Worm (Caenorhabditis elegans) whole organism, L3 larva: Measurements from ENCODE around the gene sams-3.

Experiments
- aly-2 ChIP-seq: fragments of 150-350 bp; optimal IDR thresholded peaks from 2 replicates; lab custom pipeline; 2014; ENCODE audit warnings: missing biosample characterization, missing genetic modification characterization
- ceh-28 ChIP-seq: fragments of 150-350 bp; optimal IDR thresholded peaks from 2 replicates; lab custom pipeline; 2014; ENCODE audit warnings: missing biosample characterization, missing genetic modification reagents, missing genetic modification characterization
- ceh-82 ChIP-seq: fragments of 150-350 bp; optimal IDR thresholded peaks from 2 replicates; lab custom pipeline; 2014; ENCODE audit warnings: missing biosample characterization, missing genetic modification characterization
- ceh-9 ChIP-seq: sonication (generic microtip); optimal IDR thresholded peaks from 2 replicates; lab custom pipeline; 2018; ENCODE audit warnings: missing biosample characterization, missing genetic modification characterization
- daf-12 ChIP-seq: fragments of 150-350 bp; optimal IDR thresholded peaks from 2 replicates; lab custom pipeline; 2014; ENCODE audit warnings: missing biosample characterization, missing genetic modification reagents, missing genetic modification characterization
- egl-27 ChIP-seq: sonication (generic microtip); optimal IDR thresholded peaks from 4 replicates; lab custom pipeline; 2017; ENCODE audit warnings: missing biosample characterization, missing genetic modification reagents, missing genetic modification characterization
- egl-5 ChIP-seq: fragments of 150-350 bp; optimal IDR thresholded peaks from 2 replicates; lab custom pipeline; 2017; ENCODE audit warnings: missing biosample characterization, missing genetic modification reagents, missing genetic modification characterization, inconsistent platforms
- elt-2 ChIP-seq: sonication (generic microtip); optimal IDR thresholded peaks from 2 replicates; lab custom pipeline; 2016; ENCODE audit warnings: missing genetic modification reagents, mild to moderate bottlenecking, missing genetic modification characterization, missing compliant biosample characterization
- elt-3 ChIP-seq, 3 experiments: fragments of 150-350 bp in 1 of 3; sonication (generic microtip) in 2 of 3; optimal IDR thresholded peaks; 2 replicates in 2 of 3; 4 replicates in 1 of 3; lab custom pipeline; 2014 to 2017; ENCODE audit warnings: missing biosample characterization in 3 of 3, missing genetic modification characterization in 3 of 3
- eor-1 ChIP-seq, 2 experiments: fragments of 150-350 bp; optimal IDR thresholded peaks; 2 replicates each; lab custom pipeline; 2014 to 2018; ENCODE audit warnings: missing biosample characterization in 2 of 2, missing genetic modification characterization in 2 of 2
- fkh-2 ChIP-seq: fragments of 150-350 bp; optimal IDR thresholded peaks from 2 replicates; lab custom pipeline; 2014; ENCODE audit warnings: missing biosample characterization, missing genetic modification reagents, missing genetic modification characterization
- fos-1 ChIP-seq: fragments of 150-350 bp; optimal IDR thresholded peaks from 2 replicates; lab custom pipeline; 2014; ENCODE audit warnings: missing biosample characterization, missing genetic modification characterization
- hmg-11 ChIP-seq: sonication (generic microtip); optimal IDR thresholded peaks from 2 replicates; lab custom pipeline; 2016; ENCODE audit warnings: missing genetic modification characterization, missing compliant biosample characterization
- jun-1 ChIP-seq: fragments of 150-350 bp; optimal IDR thresholded peaks from 2 replicates; lab custom pipeline; 2014; ENCODE audit warnings: missing biosample characterization, missing genetic modification reagents, missing genetic modification characterization
- lsy-12 ChIP-seq: sonication (generic microtip); optimal IDR thresholded peaks from 2 replicates; lab custom pipeline; 2016; ENCODE audit warnings: mild to moderate bottlenecking, missing genetic modification characterization, missing compliant biosample characterization
- mdl-1 ChIP-seq: fragments of 150-350 bp; optimal IDR thresholded peaks from 2 replicates; lab custom pipeline; 2014; ENCODE audit warnings: missing biosample characterization, missing genetic modification characterization
- mml-1 ChIP-seq: fragments of 150-350 bp; sonication (generic microtip); optimal IDR thresholded peaks from 3 replicates; lab custom pipeline; 2014; ENCODE audit warnings: missing biosample characterization, missing genetic modification characterization
- nfya-1 ChIP-seq: sonication (generic microtip); optimal IDR thresholded peaks from 2 replicates; lab custom pipeline; 2017; ENCODE audit warnings: missing genetic modification characterization, mild to moderate bottlenecking, missing compliant biosample characterization, antibody characterized with exemption, moderate library complexity; ENCODE audit not compliant: insufficient read depth
- nhr-12 ChIP-seq: fragments of 150-350 bp; optimal IDR thresholded peaks from 2 replicates; lab custom pipeline; 2014; ENCODE audit warnings: missing biosample characterization, missing genetic modification characterization
- nhr-237 ChIP-seq: fragments of 150-350 bp; optimal IDR thresholded peaks from 2 replicates; lab custom pipeline; 2014; ENCODE audit warnings: missing biosample characterization, missing genetic modification characterization
- nhr-28 ChIP-seq: fragments of 150-350 bp; optimal IDR thresholded peaks from 2 replicates; lab custom pipeline; 2014; ENCODE audit warnings: missing biosample characterization, missing genetic modification characterization
- nhr-43 ChIP-seq: sonication (generic microtip); optimal IDR thresholded peaks from 2 replicates; lab custom pipeline; 2016; ENCODE audit warnings: mild to moderate bottlenecking, missing genetic modification characterization, missing compliant biosample characterization; ENCODE audit not compliant: poor library complexity, severe bottlenecking
- nhr-67 ChIP-seq: fragments of 150-350 bp; optimal IDR thresholded peaks from 2 replicates; lab custom pipeline; 2014; ENCODE audit warnings: missing biosample characterization, missing genetic modification characterization
- nhr-76 ChIP-seq: fragments of 150-350 bp; sonication (generic microtip); optimal IDR thresholded peaks from 5 replicates; lab custom pipeline; 2014; ENCODE audit warnings: missing biosample characterization, missing genetic modification characterization
- nhr-77 ChIP-seq: fragments of 150-350 bp; optimal IDR thresholded peaks from 2 replicates; lab custom pipeline; 2014; ENCODE audit warnings: missing biosample characterization, missing genetic modification characterization
- pha-4 ChIP-seq: fragments of 150-350 bp; optimal IDR thresholded peaks from 2 replicates; lab custom pipeline; 2014; ENCODE audit warnings: missing biosample characterization, missing genetic modification reagents, missing genetic modification characterization
- pqm-1 ChIP-seq: fragments of 150-350 bp; optimal IDR thresholded peaks from 2 replicates; lab custom pipeline; 2017; ENCODE audit warnings: missing biosample characterization, missing genetic modification characterization, inconsistent platforms
- sea-2 ChIP-seq: fragments of 150-350 bp; sonication (generic microtip); optimal IDR thresholded peaks from 4 replicates; lab custom pipeline; 2014; ENCODE audit warnings: missing biosample characterization, missing genetic modification reagents, missing genetic modification characterization
- snpc-4 ChIP-seq: fragments of 150-350 bp; optimal IDR thresholded peaks from 2 replicates; lab custom pipeline; 2014; ENCODE audit warnings: missing biosample characterization, missing genetic modification characterization
- tbx-2 ChIP-seq: sonication (generic microtip); optimal IDR thresholded peaks from 2 replicates; lab custom pipeline; 2016; ENCODE audit warnings: mild to moderate bottlenecking, missing genetic modification characterization, missing compliant biosample characterization
- unc-39 ChIP-seq: sonication (generic microtip); optimal IDR thresholded peaks from 4 replicates; lab custom pipeline; 2017; ENCODE audit warnings: missing biosample characterization, missing genetic modification characterization
- unc-62 ChIP-seq: fragments of 150-350 bp; sonication (generic microtip); optimal IDR thresholded peaks from 4 replicates; lab custom pipeline; 2014; ENCODE audit warnings: missing biosample characterization, missing genetic modification reagents, missing genetic modification characterization
- ztf-4 ChIP-seq: fragments of 150-350 bp; optimal IDR thresholded peaks from 2 replicates; lab custom pipeline; 2014; ENCODE audit warnings: missing biosample characterization, missing genetic modification characterization

The sams-3 gene

DNA sequence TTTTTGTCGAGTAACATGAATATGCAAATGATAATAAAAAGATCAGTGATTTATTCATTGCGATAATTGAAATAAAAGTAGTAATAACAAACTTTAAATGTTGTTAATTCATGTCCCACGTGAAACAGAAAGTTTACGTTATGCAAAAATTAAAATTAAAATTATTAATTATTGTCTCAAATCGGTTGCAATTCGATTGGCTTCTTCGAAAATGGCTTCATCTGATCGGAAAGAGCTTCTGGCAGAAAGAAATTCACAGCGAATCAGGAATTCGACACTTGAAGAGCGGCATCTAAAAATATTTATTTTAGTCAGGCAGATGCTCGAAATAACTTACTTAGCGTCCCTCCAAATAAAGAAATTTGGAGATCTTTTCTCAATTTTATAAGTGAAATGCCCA, 17.4 kb downstream of the sams-3 start, which contains the start of gene spe-27:
TSS of gene spe-27 (minus strand) at position 101 of the 400 bp plus-strand sequence.
- TF ChIP-seq ceh-28 (tag; lab: Kevin White, UChicago): no peak
- TF ChIP-seq fkh-2 (tag; lab: Kevin White, UChicago): no peak
- TF ChIP-seq nhr-76 (tag; lab: Kevin White, UChicago): no peak
- TF ChIP-seq unc-62 (GFP tag; lab: Kevin White, UChicago): no peak
- no peak for TF ChIP-seq nfya-1 (tag; lab: Kevin White, UChicago)

DNA sequence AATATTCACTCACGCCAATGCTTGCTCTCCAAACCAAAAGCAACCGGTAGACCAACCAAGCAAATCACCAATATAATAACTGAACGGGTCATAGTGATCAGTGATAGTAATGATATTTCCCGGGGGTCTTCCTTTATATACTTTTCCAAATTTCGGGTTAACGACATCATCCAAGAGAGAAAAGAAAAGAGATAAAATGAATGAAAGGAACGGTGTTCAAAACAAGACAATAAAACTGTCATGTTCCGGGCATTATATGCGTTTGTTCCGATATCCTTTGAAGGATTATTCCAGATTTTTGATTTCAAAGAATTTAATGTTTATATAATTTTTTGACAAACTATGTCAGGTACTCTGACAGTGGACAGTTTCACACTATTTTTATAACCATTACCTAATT, 18.7 kb downstream of the sams-3 start, which contains the start of gene C06E7.88:
TSS of gene C06E7.88 (minus strand) at position 101 of the 400 bp plus-strand sequence.
- TF ChIP-seq nhr-28 (tag; lab: Kevin White, UChicago) (no peak), elt-3 (tag; optimal IDR thresholded peaks at IDR 0.05; lab: Kevin White, UChicago) (no peak), nhr-237 (tag; lab: Kevin White, UChicago) (no peak)

DNA sequence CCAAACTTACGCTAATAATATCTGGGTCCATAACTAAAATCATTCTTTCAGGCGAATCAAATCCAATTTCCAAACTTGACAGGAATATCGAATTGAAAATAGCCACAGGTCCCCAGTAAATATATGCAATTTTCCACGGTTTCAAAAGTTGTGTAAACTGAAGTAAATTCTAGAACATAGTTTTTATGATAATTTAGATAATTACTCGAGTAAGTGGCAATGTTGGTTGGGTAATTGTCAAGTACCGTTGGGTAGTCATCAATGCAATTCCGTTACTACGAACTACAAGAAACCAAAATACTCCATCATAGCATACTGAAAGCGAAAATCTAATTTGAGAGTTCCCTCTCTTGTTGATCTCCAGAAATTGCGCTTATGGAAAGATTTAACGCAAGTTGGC, 20.9 kb downstream of the sams-3 start:
- TF ChIP-seq fos-1 (tag; lab: Kevin White, UChicago) (no peak), sea-2 (no peak), eor-1 (tag; optimal IDR thresholded peaks at IDR 0.05; lab: Kevin White, UChicago) (no peak), elt-3 (tag; optimal IDR thresholded peaks at IDR 0.05; lab: Kevin White, UChicago) (no peak), egl-5 (no peak), nhr-12 (no peak), ceh-9 (tag; lab: Kevin White, UChicago) (no peak), mml-1 (tag; lab: Kevin White, UChicago) (no peak)
- TF ChIP-seq, all 47 proteins: peak for 0

DNA sequence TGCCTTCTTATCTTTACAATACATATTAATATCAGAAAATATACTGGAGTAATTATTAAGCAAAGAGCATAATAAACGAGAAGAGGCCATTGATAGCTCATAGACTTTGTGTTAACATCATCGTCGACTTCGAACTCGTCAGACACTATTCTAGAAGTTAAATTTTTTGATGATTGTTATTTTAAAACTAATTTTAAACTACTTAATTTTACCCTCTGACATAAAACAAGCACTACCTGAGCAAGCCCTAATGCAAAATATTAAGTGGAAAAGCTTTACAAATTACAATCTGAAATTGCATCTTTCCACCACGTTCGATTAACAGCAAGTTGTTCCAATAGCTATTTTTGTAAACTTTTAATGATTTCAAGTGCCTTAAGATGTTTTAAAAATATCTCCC, 21.6 kb downstream of the sams-3 start, which contains the start of gene srv-17:
TSS of gene srv-17 (minus strand) at position 101 of the 400 bp plus-strand sequence.
- TF ChIP-seq fos-1 (tag; lab: Kevin White, UChicago) (no peak), nfya-1 (tag; lab: Kevin White, UChicago) (no peak), fkh-2 (tag; lab: Kevin White, UChicago) (no peak), ceh-9 (tag; lab: Kevin White, UChicago) (no peak), nhr-67 (tag; lab: Kevin White, UChicago) (no peak), nhr-28 (tag; lab: Kevin White, UChicago) (no peak)
- TF ChIP-seq, all 47 proteins: peak for 0

DNA sequence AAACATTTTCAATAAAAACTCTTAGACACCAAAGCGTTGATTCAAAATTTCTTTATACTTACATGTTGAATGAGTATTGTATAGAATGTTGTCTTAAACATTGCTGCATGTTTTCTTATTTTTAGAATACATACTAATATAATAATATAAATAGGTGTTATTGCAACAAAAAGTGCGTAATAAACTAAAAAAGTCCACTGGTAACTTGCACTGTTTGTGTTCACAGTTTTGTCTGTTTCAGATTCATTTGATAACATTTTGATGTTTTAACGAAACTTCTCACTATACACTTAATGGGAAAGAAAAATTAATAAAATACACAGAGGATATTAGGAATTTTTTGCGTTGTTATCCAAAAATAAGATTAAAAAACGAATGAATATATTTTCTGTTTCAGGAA, 25.4 kb downstream of the sams-3 start, which contains the start of gene srv-19:
TSS of gene srv-19 (minus strand) at position 101 of the 400 bp plus-strand sequence.
- TF ChIP-seq nhr-28 (tag; lab: Kevin White, UChicago) (no peak), daf-12 (tag; lab: Kevin White, UChicago) (no peak), nhr-76 (tag; lab: Kevin White, UChicago) (no peak), nhr-77 (tag; lab: Kevin White, UChicago) (no peak)

DNA sequence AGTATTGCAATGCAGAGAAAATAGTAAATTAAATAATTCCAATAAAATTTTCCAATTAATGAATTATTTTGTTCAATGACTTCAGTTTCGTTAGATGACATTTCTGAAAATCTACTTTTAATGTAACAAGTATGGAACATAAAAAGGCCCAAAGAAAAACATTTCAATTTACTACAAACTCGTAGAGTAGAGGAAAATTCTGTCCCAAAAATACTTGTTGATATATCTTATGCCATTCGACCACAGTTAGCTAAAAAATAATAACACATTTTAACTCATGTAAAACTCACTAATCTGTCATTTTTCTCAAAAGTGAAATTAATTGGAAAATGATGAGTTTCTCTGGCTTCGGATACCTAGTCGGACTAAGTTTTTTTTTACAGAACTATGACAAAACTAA, 28.8 kb downstream of the sams-3 start, which contains the start of gene srv-21:
TSS of gene srv-21 (minus strand) at position 101 of the 400 bp plus-strand sequence.
- TF ChIP-seq egl-5: no peak
- no peak for TF ChIP-seq snpc-4 (tag; lab: Kevin White, UChicago)
- TF ChIP-seq tbx-2 (tag; lab: Kevin White, UChicago): no peak
- TF ChIP-seq nhr-28 (tag; lab: Kevin White, UChicago): no peak
- no peak for TF ChIP-seq jun-1 (tag; lab: Kevin White, UChicago)
- TF ChIP-seq nhr-12: no peak
- TF ChIP-seq hmg-11 (tag; lab: Kevin White, UChicago): no peak
- no peak for TF ChIP-seq mdl-1
- no peak for TF ChIP-seq fkh-2 (tag; lab: Kevin White, UChicago)
- TF ChIP-seq ceh-9 (tag; lab: Kevin White, UChicago): no peak
- no peak for TF ChIP-seq mml-1 (tag; lab: Kevin White, UChicago)
- TF ChIP-seq unc-39: no peak
- no peak for TF ChIP-seq sea-2
- no peak for TF ChIP-seq pha-4 (tag; lab: Kevin White, UChicago)
- TF ChIP-seq aly-2 (tag; lab: Kevin White, UChicago): no peak

DNA sequence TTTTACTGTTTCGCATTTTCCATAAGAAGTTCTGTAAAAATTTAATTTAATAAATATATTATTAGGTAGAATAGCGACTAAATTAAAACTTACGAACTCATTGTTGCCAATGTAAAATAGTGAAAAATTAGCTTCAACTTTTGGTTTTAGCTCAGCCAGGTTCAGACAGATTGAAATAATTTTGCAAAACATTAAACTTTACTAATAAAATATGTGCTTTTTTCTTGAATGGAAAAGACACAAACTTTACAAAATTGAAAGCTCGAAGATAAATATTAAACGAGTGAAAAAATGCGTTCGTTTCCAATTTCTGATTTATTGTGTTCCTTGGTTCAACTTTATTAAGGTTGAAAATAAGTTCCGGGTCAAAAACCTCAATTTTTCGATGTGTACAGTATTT, 31.4 kb downstream of the sams-3 start, which contains the start of gene srv-22:
TSS of gene srv-22 (minus strand) at position 101 of the 400 bp plus-strand sequence.
- TF ChIP-seq ztf-4 (tag; lab: Kevin White, UChicago) (no peak), egl-27 (tag; lab: Kevin White, UChicago) (no peak), nhr-237 (tag; lab: Kevin White, UChicago) (no peak), fos-1 (tag; lab: Kevin White, UChicago) (no peak), unc-62 (GFP tag; lab: Kevin White, UChicago) (no peak), daf-12 (tag; lab: Kevin White, UChicago) (no peak), fkh-2 (tag; lab: Kevin White, UChicago) (no peak), elt-2 (tag; lab: Kevin White, UChicago) (no peak), lsy-12 (tag; lab: Kevin White, UChicago) (no peak), aly-2 (tag; lab: Kevin White, UChicago) (no peak), nhr-76 (tag; lab: Kevin White, UChicago) (no peak), ceh-82 (tag; lab: Kevin White, UChicago) (no peak), nhr-43 (tag; lab: Kevin White, UChicago) (no peak), pqm-1 (no peak)
